Worm (Caenorhabditis elegans) whole organism, L4/young adult: ENCODE measurements around the gene F56B3.4.
A peak's percentile ranks its signal among the peaks of the same experiment; 100 is the strongest.
"Not testable (repeated sequence)": the region's sequence is repeated elsewhere in the genome, so short reads cannot be mapped to it uniquely, and the experiment has no call there.

ENCODE experiments used
- W03F9.2 ChIP-seq: fragments of 150-350 bp; optimal IDR thresholded peaks from 2 replicates; lab custom pipeline; 2014; ENCODE audit warnings: missing biosample characterization, missing genetic modification characterization
- dao-5 ChIP-seq: sonication (generic microtip); optimal IDR thresholded peaks from 2 replicates; lab custom pipeline; 2016; ENCODE audit warnings: missing genotype, missing genetic modification characterization, moderate library complexity, missing compliant biosample characterization
- him-1 ChIP-seq: sonication (generic microtip); optimal IDR thresholded peaks from 2 replicates; lab custom pipeline; 2016; ENCODE audit warnings: missing genotype, missing genetic modification reagents, missing genetic modification characterization, missing compliant biosample characterization

The F56B3.4 gene

ce11 chrIV:805693-806092 lies 11.6 kb upstream of the F56B3.4 start:
- TF ChIP-seq him-1 (tag; lab: Kevin White, UChicago) (no peak), dao-5 (tag; lab: Kevin White, UChicago) (no peak), W03F9.2 (tag; lab: Kevin White, UChicago) (no peak)

DNA sequence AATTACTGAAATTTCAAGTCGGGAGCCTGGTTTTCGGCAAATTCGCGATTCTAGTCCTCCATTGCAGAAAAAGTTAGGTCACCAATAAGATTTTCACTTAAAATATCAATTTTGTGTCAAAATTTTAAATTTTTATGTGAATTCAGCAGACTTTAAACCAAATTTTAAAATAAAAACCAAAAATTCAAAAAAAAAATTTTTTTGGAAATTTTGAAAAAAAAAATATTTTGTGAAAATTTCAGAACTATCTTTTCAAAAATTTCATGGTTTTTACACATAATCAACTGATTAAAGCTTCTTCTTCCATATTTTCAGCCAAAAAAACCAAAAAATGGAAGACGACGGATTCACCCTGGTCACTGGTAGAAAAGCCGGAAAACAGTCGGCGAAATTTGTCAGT lies 10.7 kb upstream of the F56B3.4 start, which contains the start of gene Y55F3BL.4:
Gene Y55F3BL.4 (plus strand): TSS at position 301 of the 400 bp plus-strand sequence.
- TF ChIP-seq him-1 (tag; lab: Kevin White, UChicago) = no peak
- TF ChIP-seq dao-5 (tag; lab: Kevin White, UChicago) = no peak
- no peak for TF ChIP-seq W03F9.2 (tag; lab: Kevin White, UChicago)

DNA sequence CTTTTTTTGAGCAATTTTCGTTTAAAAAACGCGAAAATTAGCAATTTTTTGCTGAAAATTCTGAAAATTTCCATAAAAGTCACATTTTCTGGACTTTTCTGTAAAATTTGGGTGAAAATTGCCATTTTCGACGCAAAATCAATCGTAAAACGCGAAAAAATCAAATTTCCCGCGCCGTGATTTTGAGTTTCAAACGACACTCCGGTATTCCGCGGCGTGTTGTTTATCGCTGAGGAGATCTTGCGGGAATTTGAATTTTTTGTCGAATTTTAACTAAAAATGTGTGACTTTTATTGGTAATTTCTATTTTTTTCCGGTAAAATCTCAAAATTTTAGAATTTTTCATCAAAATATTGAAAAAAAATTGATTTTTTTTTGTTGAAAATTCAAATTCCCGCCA lies 7.1 kb upstream of the F56B3.4 start:
- no peak for TF ChIP-seq dao-5 (tag; lab: Kevin White, UChicago)
- TF ChIP-seq him-1 (tag; lab: Kevin White, UChicago) = no peak
- TF ChIP-seq W03F9.2 (tag; lab: Kevin White, UChicago) = no peak

- TF ChIP-seq W03F9.2 (tag; lab: Kevin White, UChicago) (no peak), him-1 (tag; lab: Kevin White, UChicago) (no peak), dao-5 (tag; lab: Kevin White, UChicago) (no peak)
Observed at ce11 chrIV:800518-800917, 6.4 kb upstream of the F56B3.4 start, which contains the start of gene mrpl-46. mrpl-46 (plus strand) TSS chrIV:800818.

- TF ChIP-seq W03F9.2 (tag; lab: Kevin White, UChicago) (peak; percentile 80), dao-5 (tag; lab: Kevin White, UChicago) (no peak), him-1 (tag; lab: Kevin White, UChicago) (peak; percentile 6)
Observed at ce11 chrIV:796521-797073, 2.5 kb upstream of the F56B3.4 start, which contains the start of the genes F56B3.11 and ech-5. F56B3.11 (minus strand) TSS chrIV:796571. ech-5 (plus strand) TSS chrIV:797023.

ce11 chrIV:795383-795872 lies 1.4 kb upstream of the F56B3.4 start, which contains the start of gene skr-18:
skr-18 (minus strand) TSS chrIV:795433.
- TF ChIP-seq W03F9.2 (tag; lab: Kevin White, UChicago) (no peak), dao-5 (tag; lab: Kevin White, UChicago) (no peak), him-1 (tag; lab: Kevin White, UChicago) (no peak)

ce11 chrIV:787755-788154 lies 6.3 kb downstream of the F56B3.4 start, which contains the start of gene F56B3.6:
F56B3.6 (plus strand) TSS chrIV:788055.
- TF ChIP-seq dao-5 (tag; lab: Kevin White, UChicago) (no peak), W03F9.2 (tag; lab: Kevin White, UChicago) (no peak), him-1 (tag; lab: Kevin White, UChicago) (no peak)

DNA sequence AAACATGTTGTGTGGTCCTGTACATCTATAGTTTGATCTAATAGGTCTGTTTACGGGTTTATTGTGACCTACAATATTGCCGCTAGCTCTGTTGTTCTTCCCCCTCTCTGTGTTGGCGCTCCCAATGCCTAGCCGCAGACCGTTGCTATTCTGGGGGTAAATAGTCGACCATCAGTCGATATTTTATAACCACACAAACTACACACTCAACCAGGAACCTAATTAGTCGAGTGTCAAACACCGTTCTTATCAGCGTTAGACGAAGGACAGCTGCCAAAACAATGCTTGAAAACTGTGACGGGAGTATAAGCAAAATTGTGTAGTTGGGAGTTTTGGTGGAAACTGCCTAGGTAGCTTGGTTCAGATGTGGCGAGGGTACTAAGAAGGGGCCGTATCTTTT lies 11.7 kb downstream of the F56B3.4 start:
- no peak for TF ChIP-seq him-1 (tag; lab: Kevin White, UChicago)
- no peak for TF ChIP-seq dao-5 (tag; lab: Kevin White, UChicago)
- TF ChIP-seq W03F9.2 (tag; lab: Kevin White, UChicago) = no peak

- TF ChIP-seq dao-5 (tag; lab: Kevin White, UChicago) = no peak
- no peak for TF ChIP-seq W03F9.2 (tag; lab: Kevin White, UChicago)
- no peak for TF ChIP-seq him-1 (tag; lab: Kevin White, UChicago)
Observed at ce11 chrIV:778484-778883, 15.6 kb downstream of the F56B3.4 start, which contains the start of gene ugt-52. ugt-52 (plus strand) TSS chrIV:778784.

DNA sequence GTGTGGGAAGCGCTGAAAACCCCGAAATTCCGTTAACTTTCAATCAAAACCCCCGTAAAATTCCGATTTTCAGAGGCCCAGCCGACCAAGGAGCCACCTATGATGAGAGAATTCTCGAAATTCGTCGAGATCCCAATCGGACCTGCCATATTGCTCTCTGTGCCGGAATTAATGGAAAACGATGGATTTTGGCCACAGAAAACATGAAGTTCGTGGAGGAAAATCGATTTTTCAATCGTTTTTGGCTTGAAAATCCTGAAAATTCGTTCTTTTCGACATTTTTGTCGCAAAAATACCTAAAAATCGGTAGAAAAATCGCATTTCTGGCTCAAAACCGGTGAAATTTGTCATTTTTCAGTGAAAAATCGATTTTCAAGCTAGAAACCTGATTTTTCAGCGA lies 20.5 kb downstream of the F56B3.4 start:
- TF ChIP-seq him-1 (tag; lab: Kevin White, UChicago) (no peak), dao-5 (tag; lab: Kevin White, UChicago) (no peak), W03F9.2 (tag; lab: Kevin White, UChicago) (no peak)

DNA sequence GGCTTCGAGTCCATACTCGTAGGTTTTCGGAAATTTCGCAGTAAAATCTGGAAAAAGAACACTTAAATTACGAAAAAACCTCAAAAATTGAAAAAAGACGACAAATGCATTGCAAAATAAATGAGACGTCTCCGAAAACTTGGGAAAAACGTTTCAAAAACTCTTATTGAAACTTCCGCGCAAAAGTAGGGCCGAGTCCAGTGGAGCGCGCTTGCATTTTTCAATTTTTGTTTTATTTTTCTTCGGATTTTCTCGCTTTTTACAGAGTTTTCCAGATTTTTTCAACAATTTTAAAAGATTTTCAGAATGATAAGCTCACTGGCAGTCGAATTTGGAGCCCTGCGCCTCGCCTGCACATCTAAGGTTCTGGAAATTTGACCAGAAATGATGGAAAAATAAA lies 21.1 kb downstream of the F56B3.4 start, which contains the start of gene mrpl-2:
Gene mrpl-2 (plus strand): TSS at position 307 of the 400 bp plus-strand sequence.
- no peak for TF ChIP-seq him-1 (tag; lab: Kevin White, UChicago)
- no peak for TF ChIP-seq W03F9.2 (tag; lab: Kevin White, UChicago)
- no peak for TF ChIP-seq dao-5 (tag; lab: Kevin White, UChicago)

- TF ChIP-seq dao-5, W03F9.2, him-1 (tag; lab: Kevin White, UChicago): not testable (repeated sequence)
Observed at ce11 chrIV:771061-771460, 23.0 kb downstream of the F56B3.4 start, which contains the start of gene F56B3.9. F56B3.9 (plus strand) TSS chrIV:771361.

DNA sequence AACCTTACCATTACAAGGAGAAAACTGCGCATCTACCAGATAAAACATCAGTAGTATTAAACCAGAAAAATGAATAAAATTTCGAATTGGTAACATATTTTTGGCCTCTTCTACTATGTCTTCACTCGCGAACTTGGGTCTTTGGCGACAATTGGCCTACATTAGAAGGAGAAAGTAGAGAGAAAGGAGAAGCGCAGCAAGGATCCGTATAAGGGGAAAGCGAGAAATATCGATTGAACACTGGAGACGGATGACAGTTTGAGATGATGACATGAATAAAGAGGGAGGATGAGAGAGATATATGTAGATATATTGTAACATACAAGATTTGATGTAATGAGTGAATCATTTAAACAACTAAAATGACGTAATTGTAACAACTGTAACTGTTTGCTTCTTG lies 25.8 kb downstream of the F56B3.4 start, which contains the start of gene F56B3.2:
Gene F56B3.2 (minus strand): TSS at position 273 of the 400 bp plus-strand sequence.
- TF ChIP-seq W03F9.2 (tag; lab: Kevin White, UChicago) (no peak), dao-5 (tag; lab: Kevin White, UChicago) (no peak), him-1 (tag; lab: Kevin White, UChicago) (no peak)
